Fruit fly (Drosophila melanogaster) whole organism, embryonic: ENCODE data around the gene pps.

ENCODE experiments used
- Antp ChIP-seq: fragments of 200-800 bp; sonication (Bioruptor generic); optimal IDR thresholded peaks from 3 replicates; lab custom pipeline; 2016; ENCODE audit warnings: missing biosample characterization, missing genetic modification characterization
- CG10654 ChIP-seq: fragments of 200-800 bp; sonication (Bioruptor generic); optimal IDR thresholded peaks from 2 replicates; lab custom pipeline; 2016; ENCODE audit warnings: missing biosample characterization, missing genetic modification characterization
- CG13296 ChIP-seq: fragments of 200-800 bp; sonication (Bioruptor generic); optimal IDR thresholded peaks from 3 replicates; lab custom pipeline; 2018; ENCODE audit warnings: missing biosample characterization, mild to moderate bottlenecking, missing genetic modification characterization
- CG15269 ChIP-seq: fragments of 200-800 bp; sonication (Bioruptor generic); optimal IDR thresholded peaks from 2 replicates; lab custom pipeline; 2018; ENCODE audit warnings: missing biosample characterization, mild to moderate bottlenecking, missing genetic modification characterization, moderate library complexity
- CG1647 ChIP-seq: fragments of 200-800 bp; sonication (Bioruptor generic); optimal IDR thresholded peaks from 3 replicates; lab custom pipeline; 2016; ENCODE audit warnings: missing biosample characterization, missing genetic modification characterization
- CG16815 ChIP-seq: fragments of 200-800 bp; sonication (Bioruptor generic); optimal IDR thresholded peaks from 3 replicates; lab custom pipeline; 2017; ENCODE audit warnings: missing biosample characterization, mild to moderate bottlenecking, missing genetic modification characterization
- CG17385 ChIP-seq: fragments of 200-800 bp; sonication (Bioruptor generic); optimal IDR thresholded peaks from 3 replicates; lab custom pipeline; 2018; ENCODE audit warnings: missing biosample characterization, mild to moderate bottlenecking, missing genetic modification characterization
- CG17912 ChIP-seq: fragments of 200-800 bp; sonication (Bioruptor generic); optimal IDR thresholded peaks from 2 replicates; lab custom pipeline; 2018; ENCODE audit warnings: missing biosample characterization, mild to moderate bottlenecking, missing genetic modification characterization
- CG2678 ChIP-seq: fragments of 200-800 bp; sonication (Bioruptor generic); optimal IDR thresholded peaks from 3 replicates; lab custom pipeline; 2019; ENCODE audit warnings: missing biosample characterization, mild to moderate bottlenecking, missing genetic modification characterization, moderate library complexity
- CG4707 ChIP-seq: fragments of 200-800 bp; sonication (Bioruptor generic); optimal IDR thresholded peaks from 2 replicates; lab custom pipeline; 2018; ENCODE audit warnings: missing biosample characterization, mild to moderate bottlenecking, missing genetic modification characterization, moderate library complexity
- CG4730 ChIP-seq: fragments of 200-800 bp; sonication (Bioruptor generic); IDR thresholded peaks from 2 replicates; pipeline ENCODE4 v1.3.6; 2022; ENCODE audit warnings: missing biosample characterization, missing genetic modification characterization
- CG5180 ChIP-seq: fragments of 200-800 bp; sonication (Bioruptor generic); optimal IDR thresholded peaks from 3 replicates; lab custom pipeline; 2017; ENCODE audit warnings: missing biosample characterization, missing genetic modification characterization, mild to moderate bottlenecking, moderate library complexity, missing genetic modification reagents
- CG6175 ChIP-seq: fragments of 200-800 bp; sonication (Bioruptor generic); IDR thresholded peaks from 3 replicates; pipeline ENCODE4 v1.3.6; 2022; ENCODE audit warnings: missing biosample characterization, missing genetic modification characterization
- CG7839 ChIP-seq: fragments of 200-800 bp; sonication (Bioruptor generic); optimal IDR thresholded peaks from 3 replicates; lab custom pipeline; 2018; ENCODE audit warnings: missing biosample characterization, mild to moderate bottlenecking, missing genetic modification characterization, moderate library complexity
- CG7928 ChIP-seq: fragments of 200-800 bp; sonication (Bioruptor generic); optimal IDR thresholded peaks from 2 replicates; lab custom pipeline; 2017; ENCODE audit warnings: missing biosample characterization, mild to moderate bottlenecking, missing genetic modification characterization
- CG8089 ChIP-seq: fragments of 200-800 bp; sonication (Bioruptor generic); optimal IDR thresholded peaks from 3 replicates; lab custom pipeline; 2016; ENCODE audit warnings: missing biosample characterization, missing genetic modification characterization
- CrebB ChIP-seq: fragments of 200-800 bp; sonication (Bioruptor generic); optimal IDR thresholded peaks from 3 replicates; lab custom pipeline; 2018; ENCODE audit warnings: missing biosample characterization, mild to moderate bottlenecking, missing genetic modification characterization
- Dfd ChIP-seq, 2 experiments: fragments of >200 bp; optimal IDR thresholded peaks; 2 replicates each; lab custom pipeline; 2017; ENCODE audit warnings: missing biosample characterization in 2 of 2, missing genetic modification characterization in 2 of 2
- Doc3 ChIP-seq: fragments of 200-800 bp; sonication (Bioruptor generic); IDR thresholded peaks from 3 replicates; pipeline ENCODE4 v1.3.6; 2022; ENCODE audit warnings: missing biosample characterization, missing genetic modification characterization; ENCODE audit not compliant: partially characterized antibody
- Dref ChIP-seq: fragments of 200-800 bp; sonication (Bioruptor generic); IDR thresholded peaks from 2 replicates; pipeline ENCODE4 v1.3.6; 2022; ENCODE audit warnings: missing biosample characterization, missing genetic modification characterization
- Gug ChIP-seq: fragments of 200-800 bp; sonication (Bioruptor generic); IDR thresholded peaks from 4 replicates; pipeline ENCODE4 v1.3.6; 2022; ENCODE audit warnings: missing biosample characterization, missing genetic modification characterization
- HLH54F ChIP-seq: fragments of 200-800 bp; sonication (Bioruptor generic); optimal IDR thresholded peaks from 3 replicates; lab custom pipeline; 2016; ENCODE audit warnings: missing biosample characterization, missing genetic modification characterization
- HmgZ ChIP-seq: fragments of 200-800 bp; sonication (Bioruptor generic); optimal IDR thresholded peaks from 2 replicates; lab custom pipeline; 2018; ENCODE audit warnings: missing biosample characterization, mild to moderate bottlenecking, missing genetic modification characterization
- Hr51 ChIP-seq, 2 experiments: fragments of 200-800 bp; sonication (Bioruptor generic); optimal IDR thresholded peaks; 2 replicates in 1 of 2; 3 replicates in 1 of 2; lab custom pipeline; 2016 to 2018; ENCODE audit warnings: missing biosample characterization in 2 of 2, missing genetic modification characterization in 2 of 2, mild to moderate bottlenecking in 1 of 2, moderate library complexity in 1 of 2
- MTF-1 ChIP-seq: fragments of 200-800 bp; sonication (Bioruptor generic); optimal IDR thresholded peaks from 2 replicates; lab custom pipeline; 2018; ENCODE audit warnings: missing biosample characterization, mild to moderate bottlenecking, missing genetic modification characterization, borderline replicate concordance
- NK7.1 ChIP-seq: fragments of 200-800 bp; sonication (Bioruptor generic); optimal IDR thresholded peaks from 3 replicates; lab custom pipeline; 2016; ENCODE audit warnings: missing biosample characterization, missing genetic modification characterization
- Nf-YC ChIP-seq: fragments of 200-800 bp; optimal IDR thresholded peaks from 3 replicates; lab custom pipeline; 2019; ENCODE audit warnings: missing biosample characterization, mild to moderate bottlenecking, missing genetic modification characterization, moderate library complexity
- Ravus ChIP-seq: fragments of 200-800 bp; sonication (Bioruptor generic); IDR thresholded peaks from 2 replicates; pipeline ENCODE4 v1.3.6; 2022; ENCODE audit warnings: missing biosample characterization, missing genetic modification characterization
- Tbp ChIP-seq: fragments of >200 bp; optimal IDR thresholded peaks from 2 replicates; lab custom pipeline; 2018; ENCODE audit warnings: missing biosample characterization, missing genetic modification characterization
- ac ChIP-seq: fragments of 200-800 bp; sonication (Bioruptor generic); optimal IDR thresholded peaks from 3 replicates; lab custom pipeline; 2017; ENCODE audit warnings: missing biosample characterization, mild to moderate bottlenecking, missing genetic modification characterization
- ap ChIP-seq: fragments of 200-800 bp; sonication (Bioruptor generic); IDR thresholded peaks from 2 replicates; pipeline ENCODE4 v1.3.6; 2022; ENCODE audit warnings: missing biosample characterization, missing genetic modification characterization
- bcd ChIP-seq: fragments of 200-800 bp; sonication (Bioruptor generic); optimal IDR thresholded peaks from 2 replicates; lab custom pipeline; 2017; ENCODE audit warnings: missing biosample characterization, mild to moderate bottlenecking, missing genetic modification characterization
- disco-r ChIP-seq: fragments of 200-800 bp; sonication (Bioruptor generic); optimal IDR thresholded peaks from 2 replicates; lab custom pipeline; 2016; ENCODE audit warnings: missing biosample characterization, missing genetic modification characterization
- emc ChIP-seq: fragments of 200-800 bp; sonication (Bioruptor generic); optimal IDR thresholded peaks from 2 replicates; lab custom pipeline; 2016; ENCODE audit warnings: missing biosample characterization, missing genetic modification characterization
- ems ChIP-seq: fragments of 200-800 bp; sonication (Bioruptor generic); optimal IDR thresholded peaks from 3 replicates; lab custom pipeline; 2016; ENCODE audit warnings: missing biosample characterization, missing genetic modification characterization
- eyg ChIP-seq: fragments of 200-800 bp; sonication (Bioruptor generic); optimal IDR thresholded peaks from 3 replicates; lab custom pipeline; 2016; ENCODE audit warnings: missing biosample characterization, missing genetic modification characterization
- fu2 ChIP-seq: fragments of 200-800 bp; sonication (Bioruptor generic); optimal IDR thresholded peaks from 2 replicates; lab custom pipeline; 2016; ENCODE audit warnings: missing biosample characterization, missing genetic modification characterization
- ham ChIP-seq: fragments of 200-800 bp; sonication (Bioruptor generic); IDR thresholded peaks from 2 replicates; pipeline ENCODE4 v1.3.6; 2022; ENCODE audit warnings: missing biosample characterization, missing genetic modification characterization
- ind ChIP-seq: fragments of 200-800 bp; sonication (Bioruptor generic); optimal IDR thresholded peaks from 3 replicates; lab custom pipeline; 2016; ENCODE audit warnings: missing biosample characterization, missing genetic modification characterization
- inv ChIP-seq: fragments of 200-800 bp; sonication (Bioruptor generic); IDR thresholded peaks from 2 replicates; pipeline ENCODE4 v1.3.6; 2022; ENCODE audit warnings: missing biosample characterization, missing genetic modification characterization; ENCODE audit not compliant: partially characterized antibody
- kah ChIP-seq: fragments of 200-800 bp; sonication (Bioruptor generic); optimal IDR thresholded peaks from 2 replicates; lab custom pipeline; 2018; ENCODE audit warnings: missing biosample characterization, mild to moderate bottlenecking, missing genetic modification characterization
- luna ChIP-seq: fragments of 200-800 bp; sonication (Bioruptor generic); optimal IDR thresholded peaks from 2 replicates; lab custom pipeline; 2016; ENCODE audit warnings: missing biosample characterization, missing genetic modification characterization
- oc ChIP-seq: fragments of 200-800 bp; sonication (Bioruptor generic); optimal IDR thresholded peaks from 2 replicates; lab custom pipeline; 2018; ENCODE audit warnings: missing biosample characterization, mild to moderate bottlenecking, missing genetic modification characterization, moderate library complexity
- run ChIP-seq: fragments of 200-800 bp; sonication (Bioruptor generic); optimal IDR thresholded peaks from 3 replicates; lab custom pipeline; 2018; ENCODE audit warnings: missing biosample characterization, mild to moderate bottlenecking, missing genetic modification characterization
- schlank ChIP-seq: fragments of 200-800 bp; sonication (Bioruptor generic); optimal IDR thresholded peaks from 2 replicates; lab custom pipeline; 2018; ENCODE audit warnings: missing biosample characterization, mild to moderate bottlenecking, missing genetic modification characterization
- slou ChIP-seq: fragments of 200-800 bp; sonication (Bioruptor generic); optimal IDR thresholded peaks from 3 replicates; lab custom pipeline; 2016; ENCODE audit warnings: missing biosample characterization, missing genetic modification characterization
- so ChIP-seq: fragments of 200-800 bp; sonication (Bioruptor generic); IDR thresholded peaks from 3 replicates; pipeline ENCODE4 v1.3.6; 2022; ENCODE audit warnings: missing biosample characterization, missing genetic modification characterization
- tio ChIP-seq: fragments of 200-800 bp; sonication (Bioruptor generic); optimal IDR thresholded peaks from 2 replicates; lab custom pipeline; 2017; ENCODE audit warnings: missing biosample characterization, missing genetic modification characterization, inconsistent platforms
- tna ChIP-seq: fragments of 200-800 bp; sonication (Bioruptor generic); IDR thresholded peaks from 2 replicates; pipeline ENCODE4 v1.3.6; 2022; ENCODE audit warnings: missing biosample characterization, missing genetic modification characterization; ENCODE audit not compliant: partially characterized antibody
- vnd ChIP-seq: fragments of 200-800 bp; sonication (Bioruptor generic); IDR thresholded peaks from 3 replicates; pipeline ENCODE4 v1.3.6; 2022; ENCODE audit warnings: missing biosample characterization, missing genetic modification characterization; ENCODE audit not compliant: partially characterized antibody
- zfh2 ChIP-seq: fragments of 200-800 bp; sonication (Bioruptor generic); optimal IDR thresholded peaks from 2 replicates; lab custom pipeline; 2016; ENCODE audit warnings: missing biosample characterization, missing genetic modification characterization

Gene pps

DNA sequence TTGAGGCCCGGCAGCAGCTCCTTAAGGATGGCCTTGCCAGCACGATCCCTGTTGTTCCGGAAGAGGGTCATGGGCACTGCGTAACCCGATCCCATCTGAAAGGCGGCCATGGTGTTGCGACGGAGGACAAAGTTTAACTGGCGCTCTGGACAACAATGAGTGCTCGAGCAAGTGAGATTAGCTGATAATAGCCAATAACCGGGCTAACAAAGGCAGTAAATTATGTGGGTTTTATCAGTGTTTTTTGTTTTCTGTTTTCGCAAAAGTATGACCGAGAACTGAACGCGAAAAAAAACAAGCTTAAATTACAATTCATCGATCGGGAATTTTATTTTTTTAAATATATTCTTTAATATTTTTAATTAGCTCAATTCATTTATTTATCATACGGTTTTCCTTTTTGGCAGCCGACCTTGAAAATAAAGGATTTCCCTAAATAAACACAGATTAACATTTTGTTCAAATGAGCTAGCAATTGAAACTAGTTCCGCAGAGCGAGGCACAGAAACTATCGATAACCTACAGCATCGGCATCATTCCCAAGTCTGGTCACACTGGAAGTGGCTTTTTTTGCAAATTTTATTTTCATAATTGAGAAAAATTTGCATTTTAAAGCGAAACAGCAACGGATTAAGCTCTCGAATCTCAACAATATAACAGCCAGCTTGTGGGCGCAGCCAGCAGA is at the start of gene pps, which contains the start of gene Dip-C (continued):
- no peak for TF ChIP-seq MTF-1 (GFP tag; lab: Kevin White, UChicago)
- TF ChIP-seq ind: no peak
- TF ChIP-seq HmgZ (tag; lab: Kevin White, UChicago): peak; percentile 12
- no peak for TF ChIP-seq ems (GFP tag; lab: Kevin White, UChicago)
- no peak for TF ChIP-seq tna (GFP tag; lab: Robert Waterston, UW)
- TF ChIP-seq CrebB (tag; lab: Kevin White, UChicago): no peak
- TF ChIP-seq inv (GFP tag; lab: Robert Waterston, UW): peak; percentile 65
- no peak for TF ChIP-seq zfh2
- TF ChIP-seq CG8089 (GFP tag; lab: Kevin White, UChicago): no peak
- no peak for TF ChIP-seq ac
- no peak for TF ChIP-seq Ravus
- TF ChIP-seq Tbp (GFP tag; lab: Kevin White, UChicago): no peak
- peak; percentile 75 for TF ChIP-seq Dref (GFP tag; lab: Robert Waterston, UW)
- peak; percentile 58; the same call in 2 of the 3 replicates for TF ChIP-seq vnd (GFP tag; lab: Robert Waterston, UW)
- no peak for TF ChIP-seq bcd
- TF ChIP-seq CG17385: no peak
- no peak for TF ChIP-seq run (tag; lab: Kevin White, UChicago)
- TF ChIP-seq CG16815 (GFP tag; lab: Kevin White, UChicago): no peak
- TF ChIP-seq CG1647: no peak
- peak; percentile 65; the same call in 2 of the 3 replicates for TF ChIP-seq Doc3 (GFP tag; lab: Robert Waterston, UW)
- TF ChIP-seq CG4730: no peak
- no peak for TF ChIP-seq Nf-YC (tag; lab: Kevin White, UChicago)
- no peak for TF ChIP-seq schlank (tag; lab: Kevin White, UChicago)
- TF ChIP-seq CG13296: no peak
- TF ChIP-seq luna (GFP tag; lab: Kevin White, UChicago): no peak
- TF ChIP-seq Dfd (GFP tag; optimal IDR thresholded peaks at IDR 0.05; lab: Kevin White, UChicago): no peak
- TF ChIP-seq ham (GFP tag; lab: Robert Waterston, UW): no peak
- no peak for TF ChIP-seq Hr51 (GFP tag; optimal IDR thresholded peaks at IDR 0.05; lab: Kevin White, UChicago)
- no peak for TF ChIP-seq CG6175
- no peak for TF ChIP-seq CG7928 (GFP tag; lab: Kevin White, UChicago)
- no peak for TF ChIP-seq NK7.1 (GFP tag; lab: Kevin White, UChicago)
- no peak for TF ChIP-seq CG4707 (GFP tag; lab: Kevin White, UChicago)
- TF ChIP-seq CG10654 (GFP tag; lab: Kevin White, UChicago): no peak
- no peak for TF ChIP-seq kah (GFP tag; lab: Kevin White, UChicago)
- no peak for TF ChIP-seq CG5180 (GFP tag; lab: Kevin White, UChicago)
- TF ChIP-seq CG15269 (tag; lab: Kevin White, UChicago): no peak
- no peak for TF ChIP-seq HLH54F (GFP tag; lab: Kevin White, UChicago)
- no peak for TF ChIP-seq Gug (GFP tag; lab: Robert Waterston, UW)
- no peak for TF ChIP-seq so (GFP tag; lab: Robert Waterston, UW)
- no peak for TF ChIP-seq disco-r (GFP tag; lab: Kevin White, UChicago)
- TF ChIP-seq eyg (GFP tag; lab: Kevin White, UChicago): no peak
- no peak for TF ChIP-seq CG7839
- TF ChIP-seq CG17912 (GFP tag; lab: Kevin White, UChicago): no peak
- no peak for TF ChIP-seq ap (GFP tag; lab: Robert Waterston, UW)
- no peak for TF ChIP-seq emc
- TF ChIP-seq Antp: no peak
- no peak for TF ChIP-seq slou (GFP tag; lab: Kevin White, UChicago)
- no peak for TF ChIP-seq oc
- no peak for TF ChIP-seq CG2678 (tag; lab: Kevin White, UChicago)
- TF ChIP-seq tio (GFP tag; lab: Kevin White, UChicago): no peak
- no peak for TF ChIP-seq fu2 (GFP tag; lab: Kevin White, UChicago)
